Fruit fly (Drosophila melanogaster) whole organism, wandering third instar larva: Measurements from ENCODE around the gene CG17140.

Source experiments
- Abd-B ChIP-seq: fragments of >200 bp; optimal IDR thresholded peaks from 2 replicates; lab custom pipeline; 2017; ENCODE audit warnings: missing biosample characterization, missing genetic modification characterization
- CG32264 ChIP-seq: fragments of 200-800 bp; sonication (Bioruptor generic); optimal IDR thresholded peaks from 2 replicates; lab custom pipeline; 2016; ENCODE audit warnings: missing biosample characterization, missing genetic modification characterization
- CG9705 ChIP-seq: fragments of 200-800 bp; sonication (Bioruptor generic); optimal IDR thresholded peaks from 2 replicates; lab custom pipeline; 2018; ENCODE audit warnings: missing biosample characterization, mild to moderate bottlenecking, missing genetic modification characterization
- CrebA ChIP-seq: fragments of 200-800 bp; sonication (Bioruptor generic); optimal IDR thresholded peaks from 2 replicates; lab custom pipeline; 2016; ENCODE audit warnings: missing biosample characterization, mild to moderate bottlenecking, missing genetic modification characterization, borderline replicate concordance
- Dfd ChIP-seq: fragments of >200 bp; optimal IDR thresholded peaks from 2 replicates; lab custom pipeline; 2017; ENCODE audit warnings: missing biosample characterization, missing genetic modification characterization
- Dif ChIP-seq: fragments of 200-275, 200-300 bp; sonication (Bioruptor generic); optimal IDR thresholded peaks from 2 replicates; lab custom pipeline; 2018; ENCODE audit warnings: missing biosample characterization, missing genetic modification characterization; ENCODE audit not compliant: partially characterized antibody
- GATAd ChIP-seq: sonication (Bioruptor generic); optimal IDR thresholded peaks from 2 replicates; lab custom pipeline; 2016; ENCODE audit warnings: missing biosample characterization, missing genetic modification characterization
- HLH106 ChIP-seq: fragments of 200-800 bp; optimal IDR thresholded peaks from 3 replicates; lab custom pipeline; 2019; ENCODE audit warnings: missing biosample characterization, mild to moderate bottlenecking, missing genetic modification characterization, moderate library complexity
- Hnf4 ChIP-seq: fragments of 200-800 bp; sonication (Bioruptor generic); optimal IDR thresholded peaks from 2 replicates; lab custom pipeline; 2016; ENCODE audit warnings: missing biosample characterization, mild to moderate bottlenecking, missing genetic modification characterization
- Hr78 ChIP-seq: fragments of >200 bp; optimal IDR thresholded peaks from 2 replicates; lab custom pipeline; 2017; ENCODE audit warnings: missing biosample characterization, missing genetic modification characterization
- Hr83 ChIP-seq: fragments of 200-300 bp; sonication (Bioruptor generic); optimal IDR thresholded peaks from 2 replicates; lab custom pipeline; 2016; ENCODE audit warnings: missing biosample characterization, mild to moderate bottlenecking, missing genetic modification characterization, moderate library complexity; ENCODE audit not compliant: poor library complexity, severe bottlenecking
- Myc ChIP-seq: fragments of >200 bp; optimal IDR thresholded peaks from 2 replicates; lab custom pipeline; 2017
- N ChIP-seq: fragments of >200 bp; optimal IDR thresholded peaks from 2 replicates; lab custom pipeline; 2018; ENCODE audit warnings: missing biosample characterization, missing external identifiers, missing genetic modification characterization
- OdsH ChIP-seq: fragments of 200-800 bp; sonication (Bioruptor generic); optimal IDR thresholded peaks from 2 replicates; lab custom pipeline; 2016; ENCODE audit warnings: missing biosample characterization, mild to moderate bottlenecking, missing genetic modification characterization
- Rel ChIP-seq, 2 experiments: fragments of 200-800 bp; sonication (Bioruptor generic) in 1 of 2; optimal IDR thresholded peaks; 2 replicates in 1 of 2; 3 replicates in 1 of 2; lab custom pipeline; 2016 to 2019; ENCODE audit warnings: mild to moderate bottlenecking in 2 of 2, missing biosample characterization in 2 of 2, missing genetic modification characterization in 2 of 2, moderate library complexity in 1 of 2
- Sp1 ChIP-seq: fragments of 200-800 bp; sonication (Bioruptor generic); optimal IDR thresholded peaks from 3 replicates; lab custom pipeline; 2019; ENCODE audit warnings: missing biosample characterization, mild to moderate bottlenecking, missing genetic modification characterization, moderate library complexity
- Vsx2 ChIP-seq: fragments of 200-300, 225-300 bp; sonication (Bioruptor generic); optimal IDR thresholded peaks from 2 replicates; lab custom pipeline; 2018; ENCODE audit warnings: missing biosample characterization, missing genetic modification characterization; ENCODE audit not compliant: partially characterized antibody
- brk ChIP-seq: fragments of 200-800 bp; sonication (Bioruptor generic); optimal IDR thresholded peaks from 2 replicates; lab custom pipeline; 2016; ENCODE audit warnings: missing biosample characterization, mild to moderate bottlenecking, missing genetic modification characterization
- dl ChIP-seq, 2 experiments: fragments of 175-275, 200-275 bp in 1 of 2; fragments of 200-275 bp in 1 of 2; sonication (Bioruptor generic); optimal IDR thresholded peaks; lab custom pipeline; 2018; ENCODE audit warnings: mild to moderate bottlenecking in 2 of 2, missing biosample characterization in 2 of 2, missing genetic modification characterization in 2 of 2, moderate library complexity in 2 of 2; ENCODE audit not compliant: partially characterized antibody in 2 of 2, insufficient read depth in 1 of 2
- dmrt93B ChIP-seq: fragments of 200-800 bp; sonication (Bioruptor generic); optimal IDR thresholded peaks from 2 replicates; lab custom pipeline; 2018; ENCODE audit warnings: missing biosample characterization, mild to moderate bottlenecking, missing genetic modification characterization
- dsf ChIP-seq: sonication (Bioruptor generic); optimal IDR thresholded peaks from 2 replicates; lab custom pipeline; 2016; ENCODE audit warnings: missing biosample characterization, missing genetic modification characterization, borderline replicate concordance
- ey ChIP-seq: fragments of 200-800 bp; sonication (Bioruptor generic); optimal IDR thresholded peaks from 2 replicates; lab custom pipeline; 2016; ENCODE audit warnings: missing biosample characterization, missing genetic modification characterization
- foxo ChIP-seq, 2 experiments: fragments of 200-800 bp; sonication (Bioruptor generic); optimal IDR thresholded peaks; 2 replicates in 1 of 2; 3 replicates in 1 of 2; lab custom pipeline; 2016 to 2017; ENCODE audit warnings: missing biosample characterization in 2 of 2, missing genetic modification characterization in 2 of 2
- fru ChIP-seq: fragments of 200-800 bp; sonication (Bioruptor generic); optimal IDR thresholded peaks from 3 replicates; lab custom pipeline; 2016; ENCODE audit warnings: missing biosample characterization, mild to moderate bottlenecking, missing genetic modification characterization
- h ChIP-seq: fragments of 200-800 bp; sonication (Bioruptor generic); optimal IDR thresholded peaks from 3 replicates; lab custom pipeline; 2016; ENCODE audit warnings: missing biosample characterization, mild to moderate bottlenecking, missing genetic modification characterization
- jim ChIP-seq: fragments of 175-275, 200-325 bp; sonication (Bioruptor generic); optimal IDR thresholded peaks from 2 replicates; lab custom pipeline; 2016; ENCODE audit warnings: missing biosample characterization, mild to moderate bottlenecking, missing genetic modification characterization
- lola ChIP-seq: fragments of >200 bp; optimal IDR thresholded peaks from 2 replicates; lab custom pipeline; 2017; ENCODE audit warnings: missing biosample characterization, missing genetic modification characterization
- pan ChIP-seq: fragments of >200 bp; optimal IDR thresholded peaks from 2 replicates; lab custom pipeline; 2017
- psq ChIP-seq: fragments of 200-800 bp; sonication (Bioruptor generic); optimal IDR thresholded peaks from 3 replicates; lab custom pipeline; 2017; ENCODE audit warnings: missing biosample characterization, mild to moderate bottlenecking, missing genetic modification characterization, moderate library complexity
- rgr ChIP-seq: fragments of 200-800 bp; sonication (Bioruptor generic); optimal IDR thresholded peaks from 3 replicates; lab custom pipeline; 2016; ENCODE audit warnings: missing biosample characterization, mild to moderate bottlenecking, missing genetic modification characterization
- sage ChIP-seq: fragments of 200-800 bp; sonication (Bioruptor generic); optimal IDR thresholded peaks from 2 replicates; lab custom pipeline; 2016; ENCODE audit warnings: missing biosample characterization, mild to moderate bottlenecking, missing genetic modification characterization
- sv ChIP-seq: fragments of 200-800 bp; sonication (Bioruptor generic); optimal IDR thresholded peaks from 3 replicates; lab custom pipeline; 2016; ENCODE audit warnings: missing biosample characterization, missing genetic modification characterization
- tai ChIP-seq: sonication (Bioruptor generic); optimal IDR thresholded peaks from 2 replicates; lab custom pipeline; 2016; ENCODE audit warnings: missing biosample characterization, missing genetic modification characterization
- usp ChIP-seq: fragments of >200 bp; optimal IDR thresholded peaks from 2 replicates; lab custom pipeline; 2017; ENCODE audit warnings: missing biosample characterization, missing genetic modification characterization
- woc ChIP-seq: sonication (Bioruptor generic); optimal IDR thresholded peaks from 2 replicates; lab custom pipeline; 2016; ENCODE audit warnings: missing biosample characterization, mild to moderate bottlenecking, missing genetic modification characterization

Gene CG17140

dm6 chr2L:10837491-10837890 is 8.0 kb downstream of the CG17140 start, which contains the start of gene Nos:
Gene Nos, minus strand, starts transcription at chr2L:10837511.
- TF ChIP-seq Abd-B (no peak), Hnf4 (GFP tag; lab: Kevin White, UChicago) (no peak), pan (lab: Kevin White, UChicago) (no peak), Sp1 (GFP tag; lab: Kevin White, UChicago) (no peak), psq (GFP tag; lab: Kevin White, UChicago) (no peak), Dfd (GFP tag; lab: Kevin White, UChicago) (no peak), lola (GFP tag; lab: Kevin White, UChicago) (no peak), ey (GFP tag; lab: Kevin White, UChicago) (no peak), Dif (GFP tag; lab: Kevin White, UChicago) (no peak), HLH106 (tag; lab: Kevin White, UChicago) (no peak), CG9705 (GFP tag; lab: Kevin White, UChicago) (no peak), CG32264 (GFP tag; lab: Kevin White, UChicago) (no peak), woc (GFP tag; lab: Kevin White, UChicago) (no peak), rgr (GFP tag; lab: Kevin White, UChicago) (no peak), fru (GFP tag; lab: Kevin White, UChicago) (no peak)

DNA sequence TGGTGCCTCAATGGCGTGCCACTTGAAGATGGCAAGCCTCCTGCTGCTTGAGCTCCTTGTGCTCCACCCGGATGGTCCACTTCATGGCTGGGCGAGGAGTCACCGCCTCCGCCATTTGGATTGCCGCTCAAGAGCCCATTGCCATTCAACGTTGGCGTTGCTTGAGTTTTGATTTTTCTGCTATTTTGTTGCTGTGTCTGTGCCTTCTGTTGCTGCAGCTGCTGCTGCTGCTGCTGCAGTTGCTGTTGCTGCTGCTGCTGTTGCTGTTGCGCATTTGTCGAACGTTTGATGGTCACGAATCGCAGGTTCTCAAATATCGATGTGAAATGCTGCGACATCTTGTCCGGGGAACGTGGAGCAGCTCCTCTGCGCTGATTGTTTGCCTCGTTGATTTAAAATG is 13.9 kb downstream of the CG17140 start:
- no peak for TF ChIP-seq GATAd (GFP tag; lab: Kevin White, UChicago)
- TF ChIP-seq Dfd (GFP tag; lab: Kevin White, UChicago), result peak; percentile 72
- TF ChIP-seq, all 38 proteins: peak for 1

dm6 chr2L:10822620-10823019 is 22.8 kb downstream of the CG17140 start:
- TF ChIP-seq psq (GFP tag; lab: Kevin White, UChicago) (no peak), dl (GFP tag; optimal IDR thresholded peaks at IDR 0.05; lab: Kevin White, UChicago; ENCODE audit: insufficient read depth in 1 of 2, partially characterized antibody in 2 of 2) (no peak), usp (GFP tag; lab: Kevin White, UChicago) (no peak), Rel (GFP tag; optimal IDR thresholded peaks at IDR 0.05; lab: Kevin White, UChicago) (no peak), Rel (tag; optimal IDR thresholded peaks at IDR 0.05; lab: Kevin White, UChicago) (no peak), sage (GFP tag; lab: Kevin White, UChicago) (no peak), GATAd (GFP tag; lab: Kevin White, UChicago) (no peak), dmrt93B (GFP tag; lab: Kevin White, UChicago) (no peak), Hr78 (GFP tag; lab: Kevin White, UChicago) (no peak), Vsx2 (GFP tag; lab: Kevin White, UChicago) (no peak), N (GFP tag; lab: Kevin White, UChicago) (no peak), Hnf4 (GFP tag; lab: Kevin White, UChicago) (no peak), Dif (GFP tag; lab: Kevin White, UChicago) (no peak), h (GFP tag; lab: Kevin White, UChicago) (no peak), OdsH (no peak), ey (GFP tag; lab: Kevin White, UChicago) (no peak), lola (GFP tag; lab: Kevin White, UChicago) (no peak)

DNA sequence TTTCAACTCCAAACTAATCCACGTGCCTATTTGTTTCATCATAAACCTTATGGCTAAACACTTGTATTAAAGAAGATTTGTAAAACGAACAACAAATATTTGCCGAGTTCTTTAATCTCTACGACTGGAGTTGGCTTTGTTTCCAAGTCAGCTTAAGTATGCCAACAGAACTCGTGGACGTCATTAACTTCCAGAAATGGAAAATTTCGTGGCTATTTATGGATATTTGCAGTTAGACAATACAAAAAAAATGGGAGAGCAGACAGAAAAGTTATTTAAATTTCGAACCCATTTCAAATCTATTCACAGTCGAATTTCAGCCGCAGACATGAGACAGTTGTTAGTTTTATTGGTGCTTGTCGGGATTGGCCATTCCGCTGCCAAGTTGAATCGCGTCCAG is 25.1 kb downstream of the CG17140 start, which contains the start of gene CG17134:
TSS of gene CG17134 (plus strand) at position 301 of the 400 bp plus-strand sequence.
- TF ChIP-seq HLH106 (tag; lab: Kevin White, UChicago) (no peak), Vsx2 (GFP tag; lab: Kevin White, UChicago) (no peak), dmrt93B (GFP tag; lab: Kevin White, UChicago) (no peak), ey (GFP tag; lab: Kevin White, UChicago) (no peak), usp (GFP tag; lab: Kevin White, UChicago) (no peak), foxo (GFP tag; optimal IDR thresholded peaks at IDR 0.05; lab: Kevin White, UChicago) (no peak), jim (GFP tag; lab: Kevin White, UChicago) (no peak), woc (GFP tag; lab: Kevin White, UChicago) (no peak), psq (GFP tag; lab: Kevin White, UChicago) (no peak), Abd-B (no peak), sv (no peak)
- TF ChIP-seq, all 38 proteins: peak for 0

DNA sequence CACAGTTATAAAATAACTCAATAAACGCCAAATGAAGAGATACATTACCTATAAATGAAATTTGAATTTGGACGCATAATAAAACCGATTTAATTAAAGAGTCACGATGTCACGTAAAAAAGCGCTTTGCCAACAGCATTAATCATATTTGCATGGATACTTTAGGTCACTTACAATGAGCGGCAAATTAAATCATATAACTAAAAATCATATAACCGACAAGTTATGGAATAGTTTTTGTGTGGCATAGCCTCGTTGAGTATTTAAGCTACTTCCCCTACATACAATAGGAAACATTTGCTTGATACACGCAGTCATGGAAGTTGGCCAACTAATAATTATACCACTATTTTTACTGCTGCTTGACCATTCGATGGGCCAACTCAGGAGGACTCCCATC is 26.7 kb downstream of the CG17140 start, which contains the start of gene CG6508:
TSS of gene CG6508 (plus strand) at position 301 of the 400 bp plus-strand sequence.
- TF ChIP-seq foxo (GFP tag; optimal IDR thresholded peaks at IDR 0.05; lab: Kevin White, UChicago) (no peak), lola (GFP tag; lab: Kevin White, UChicago) (no peak), usp (GFP tag; lab: Kevin White, UChicago) (no peak), dsf (GFP tag; lab: Kevin White, UChicago) (no peak), brk (GFP tag; lab: Kevin White, UChicago) (no peak), fru (GFP tag; lab: Kevin White, UChicago) (no peak), dmrt93B (GFP tag; lab: Kevin White, UChicago) (no peak), Rel (GFP tag; optimal IDR thresholded peaks at IDR 0.05; lab: Kevin White, UChicago) (no peak), Rel (tag; optimal IDR thresholded peaks at IDR 0.05; lab: Kevin White, UChicago) (no peak), CrebA (GFP tag; lab: Kevin White, UChicago) (no peak), sage (GFP tag; lab: Kevin White, UChicago) (no peak), woc (GFP tag; lab: Kevin White, UChicago) (no peak), Hr83 (GFP tag; lab: Kevin White, UChicago) (no peak), pan (lab: Kevin White, UChicago) (no peak), tai (GFP tag; lab: Kevin White, UChicago) (no peak), Myc (no peak), HLH106 (tag; lab: Kevin White, UChicago) (no peak), dl (GFP tag; optimal IDR thresholded peaks at IDR 0.05; lab: Kevin White, UChicago; ENCODE audit: insufficient read depth in 1 of 2, partially characterized antibody in 2 of 2) (no peak)
- TF ChIP-seq, all 38 proteins: peak for 0
